Fruit fly (Drosophila melanogaster): ENCODE measurements around the gene 5-HT7.

- TF ChIP-seq CG11617 (GFP tag; optimal IDR thresholded peaks at IDR 0.05) (no peak), Mnt (GFP tag; optimal IDR thresholded peaks at IDR 0.05) (no peak), tj (GFP tag; optimal IDR thresholded peaks at IDR 0.05) (no peak), Clk (GFP tag; optimal IDR thresholded peaks at IDR 0.05) (no peak), CG5204 (GFP tag; optimal IDR thresholded peaks at IDR 0.05) (no peak), CG33017 (tag; optimal IDR thresholded peaks at IDR 0.05) (no peak), CG12768 (GFP tag; optimal IDR thresholded peaks at IDR 0.05) (no peak), Hr96 (GFP tag; optimal IDR thresholded peaks at IDR 0.05) (no peak), ovo (GFP tag; optimal IDR thresholded peaks at IDR 0.05) (no peak), CG7101 (tag; optimal IDR thresholded peaks at IDR 0.05) (no peak)
Measured at dm6 chr3R:30922414-30922813, 94.3 kb downstream of the 5-HT7 start.

All from whole organism, adult.